Worm (Caenorhabditis elegans) whole organism, mixed stage, embryonic: ENCODE data around the gene ccch-1.

Source experiments
- lsy-2 ChIP-seq: fragments of 150-350 bp; optimal IDR thresholded peaks from 2 replicates; lab custom pipeline; 2014; ENCODE audit warnings: missing biosample characterization, missing genetic modification characterization
- nhr-237 ChIP-seq: fragments of 150-350 bp; optimal IDR thresholded peaks from 2 replicates; lab custom pipeline; 2014; ENCODE audit warnings: missing biosample characterization, missing genetic modification characterization
- unc-62 ChIP-seq: fragments of 150-350 bp; optimal IDR thresholded peaks from 2 replicates; lab custom pipeline; 2014; ENCODE audit warnings: missing biosample characterization, missing genetic modification reagents, missing genetic modification characterization

DNA sequence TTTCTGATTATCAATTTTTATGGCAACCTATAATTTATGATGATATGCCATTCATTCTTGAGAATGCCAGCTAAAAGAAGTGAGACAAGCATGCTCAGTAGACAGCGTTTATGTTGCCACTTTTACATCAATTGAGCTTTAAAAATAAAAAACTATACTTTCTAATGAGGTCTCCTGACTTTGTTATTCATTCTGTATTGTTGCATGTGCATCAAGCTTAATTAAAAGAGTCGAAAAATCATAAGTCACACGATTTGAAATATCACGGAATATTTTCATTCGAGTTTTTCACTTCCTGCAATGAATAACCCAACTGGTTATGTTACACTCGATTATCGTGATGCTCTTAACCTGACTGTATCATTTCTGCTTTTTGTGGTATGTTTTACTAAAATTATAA, 35.0 kb downstream of the ccch-1 start, which contains the start of gene srx-86:
- TF ChIP-seq nhr-237: no peak
- no peak for TF ChIP-seq unc-62
- TF ChIP-seq lsy-2 (tag; lab: Kevin White, UChicago): no peak
